Worm (Caenorhabditis elegans) whole organism, L3 larva: ENCODE data around the gene mrpl-36.

Experiments
- R02D3.7 ChIP-seq: fragments of 150-350 bp; optimal IDR thresholded peaks from 2 replicates; lab custom pipeline; 2014; ENCODE audit warnings: missing biosample characterization, missing genetic modification characterization
- ZK546.5 ChIP-seq: sonication (generic microtip); optimal IDR thresholded peaks from 2 replicates; lab custom pipeline; 2017; ENCODE audit warnings: missing biosample characterization, missing genetic modification characterization
- aly-2 ChIP-seq: fragments of 150-350 bp; optimal IDR thresholded peaks from 2 replicates; lab custom pipeline; 2014; ENCODE audit warnings: missing biosample characterization, missing genetic modification characterization
- ama-1 ChIP-seq: fragments of 150-350 bp; optimal IDR thresholded peaks from 2 replicates; lab custom pipeline; 2018
- ceh-16 ChIP-seq: sonication (generic microtip); optimal IDR thresholded peaks from 2 replicates; lab custom pipeline; 2017; ENCODE audit warnings: missing biosample characterization, missing genetic modification characterization
- ceh-28 ChIP-seq: fragments of 150-350 bp; optimal IDR thresholded peaks from 2 replicates; lab custom pipeline; 2014; ENCODE audit warnings: missing biosample characterization, missing genetic modification reagents, missing genetic modification characterization
- ceh-82 ChIP-seq: fragments of 150-350 bp; optimal IDR thresholded peaks from 2 replicates; lab custom pipeline; 2014; ENCODE audit warnings: missing biosample characterization, missing genetic modification characterization
- ceh-9 ChIP-seq: sonication (generic microtip); optimal IDR thresholded peaks from 2 replicates; lab custom pipeline; 2018; ENCODE audit warnings: missing biosample characterization, missing genetic modification characterization
- daf-12 ChIP-seq: fragments of 150-350 bp; optimal IDR thresholded peaks from 2 replicates; lab custom pipeline; 2014; ENCODE audit warnings: missing biosample characterization, missing genetic modification reagents, missing genetic modification characterization
- egl-27 ChIP-seq: sonication (generic microtip); optimal IDR thresholded peaks from 4 replicates; lab custom pipeline; 2017; ENCODE audit warnings: missing biosample characterization, missing genetic modification reagents, missing genetic modification characterization
- egl-5 ChIP-seq: fragments of 150-350 bp; optimal IDR thresholded peaks from 2 replicates; lab custom pipeline; 2017; ENCODE audit warnings: missing biosample characterization, missing genetic modification reagents, missing genetic modification characterization, inconsistent platforms
- elt-1 ChIP-seq: fragments of 150-350 bp; optimal IDR thresholded peaks from 2 replicates; lab custom pipeline; 2014; ENCODE audit warnings: missing biosample characterization, missing genetic modification characterization
- elt-2 ChIP-seq: sonication (generic microtip); optimal IDR thresholded peaks from 2 replicates; lab custom pipeline; 2016; ENCODE audit warnings: missing genetic modification reagents, mild to moderate bottlenecking, missing genetic modification characterization, missing compliant biosample characterization
- elt-3 ChIP-seq, 3 experiments: fragments of 150-350 bp in 1 of 3; sonication (generic microtip) in 2 of 3; optimal IDR thresholded peaks; 2 replicates in 2 of 3; 4 replicates in 1 of 3; lab custom pipeline; 2014 to 2017; ENCODE audit warnings: missing biosample characterization in 3 of 3, missing genetic modification characterization in 3 of 3
- eor-1 ChIP-seq, 2 experiments: fragments of 150-350 bp; optimal IDR thresholded peaks; 2 replicates each; lab custom pipeline; 2014 to 2018; ENCODE audit warnings: missing biosample characterization in 2 of 2, missing genetic modification characterization in 2 of 2
- fkh-10 ChIP-seq: sonication (generic microtip); optimal IDR thresholded peaks from 2 replicates; lab custom pipeline; 2017; ENCODE audit warnings: missing biosample characterization, missing genetic modification reagents, missing genetic modification characterization
- fkh-2 ChIP-seq: fragments of 150-350 bp; optimal IDR thresholded peaks from 2 replicates; lab custom pipeline; 2014; ENCODE audit warnings: missing biosample characterization, missing genetic modification reagents, missing genetic modification characterization
- fos-1 ChIP-seq: fragments of 150-350 bp; optimal IDR thresholded peaks from 2 replicates; lab custom pipeline; 2014; ENCODE audit warnings: missing biosample characterization, missing genetic modification characterization
- hmg-11 ChIP-seq: sonication (generic microtip); optimal IDR thresholded peaks from 2 replicates; lab custom pipeline; 2016; ENCODE audit warnings: missing genetic modification characterization, missing compliant biosample characterization
- jun-1 ChIP-seq: fragments of 150-350 bp; optimal IDR thresholded peaks from 2 replicates; lab custom pipeline; 2014; ENCODE audit warnings: missing biosample characterization, missing genetic modification reagents, missing genetic modification characterization
- lin-15B ChIP-seq: fragments of 150-350 bp; optimal IDR thresholded peaks from 2 replicates; lab custom pipeline; 2014; ENCODE audit warnings: missing biosample characterization, missing genetic modification characterization
- lin-39 ChIP-seq: fragments of 150-350 bp; optimal IDR thresholded peaks from 2 replicates; lab custom pipeline; 2018; ENCODE audit warnings: missing biosample characterization, missing genetic modification reagents, missing genetic modification characterization
- lsy-12 ChIP-seq: sonication (generic microtip); optimal IDR thresholded peaks from 2 replicates; lab custom pipeline; 2016; ENCODE audit warnings: mild to moderate bottlenecking, missing genetic modification characterization, missing compliant biosample characterization
- mdl-1 ChIP-seq: fragments of 150-350 bp; optimal IDR thresholded peaks from 2 replicates; lab custom pipeline; 2014; ENCODE audit warnings: missing biosample characterization, missing genetic modification characterization
- mml-1 ChIP-seq: fragments of 150-350 bp; sonication (generic microtip); optimal IDR thresholded peaks from 3 replicates; lab custom pipeline; 2014; ENCODE audit warnings: missing biosample characterization, missing genetic modification characterization
- nfya-1 ChIP-seq: sonication (generic microtip); optimal IDR thresholded peaks from 2 replicates; lab custom pipeline; 2017; ENCODE audit warnings: missing genetic modification characterization, mild to moderate bottlenecking, missing compliant biosample characterization, antibody characterized with exemption, moderate library complexity; ENCODE audit not compliant: insufficient read depth
- nhr-12 ChIP-seq: fragments of 150-350 bp; optimal IDR thresholded peaks from 2 replicates; lab custom pipeline; 2014; ENCODE audit warnings: missing biosample characterization, missing genetic modification characterization
- nhr-23 ChIP-seq: fragments of 150-350 bp; optimal IDR thresholded peaks from 2 replicates; lab custom pipeline; 2014; ENCODE audit warnings: missing biosample characterization, missing genetic modification reagents, missing genetic modification characterization
- nhr-237 ChIP-seq: fragments of 150-350 bp; optimal IDR thresholded peaks from 2 replicates; lab custom pipeline; 2014; ENCODE audit warnings: missing biosample characterization, missing genetic modification characterization
- nhr-25 ChIP-seq: sonication (generic microtip); optimal IDR thresholded peaks from 2 replicates; lab custom pipeline; 2017; ENCODE audit warnings: missing biosample characterization, missing genetic modification characterization
- nhr-28 ChIP-seq: fragments of 150-350 bp; optimal IDR thresholded peaks from 2 replicates; lab custom pipeline; 2014; ENCODE audit warnings: missing biosample characterization, missing genetic modification characterization
- nhr-43 ChIP-seq: sonication (generic microtip); optimal IDR thresholded peaks from 2 replicates; lab custom pipeline; 2016; ENCODE audit warnings: mild to moderate bottlenecking, missing genetic modification characterization, missing compliant biosample characterization; ENCODE audit not compliant: poor library complexity, severe bottlenecking
- nhr-67 ChIP-seq: fragments of 150-350 bp; optimal IDR thresholded peaks from 2 replicates; lab custom pipeline; 2014; ENCODE audit warnings: missing biosample characterization, missing genetic modification characterization
- nhr-76 ChIP-seq: fragments of 150-350 bp; sonication (generic microtip); optimal IDR thresholded peaks from 5 replicates; lab custom pipeline; 2014; ENCODE audit warnings: missing biosample characterization, missing genetic modification characterization
- nhr-77 ChIP-seq: fragments of 150-350 bp; optimal IDR thresholded peaks from 2 replicates; lab custom pipeline; 2014; ENCODE audit warnings: missing biosample characterization, missing genetic modification characterization
- pha-4 ChIP-seq: fragments of 150-350 bp; optimal IDR thresholded peaks from 2 replicates; lab custom pipeline; 2014; ENCODE audit warnings: missing biosample characterization, missing genetic modification reagents, missing genetic modification characterization
- pqm-1 ChIP-seq: fragments of 150-350 bp; optimal IDR thresholded peaks from 2 replicates; lab custom pipeline; 2017; ENCODE audit warnings: missing biosample characterization, missing genetic modification characterization, inconsistent platforms
- sea-2 ChIP-seq: fragments of 150-350 bp; sonication (generic microtip); optimal IDR thresholded peaks from 4 replicates; lab custom pipeline; 2014; ENCODE audit warnings: missing biosample characterization, missing genetic modification reagents, missing genetic modification characterization
- skn-1 ChIP-seq: fragments of 150-350 bp; optimal IDR thresholded peaks from 2 replicates; lab custom pipeline; 2014; ENCODE audit warnings: missing biosample characterization, missing genetic modification characterization
- snpc-4 ChIP-seq: fragments of 150-350 bp; optimal IDR thresholded peaks from 2 replicates; lab custom pipeline; 2014; ENCODE audit warnings: missing biosample characterization, missing genetic modification characterization
- tbx-2 ChIP-seq: sonication (generic microtip); optimal IDR thresholded peaks from 2 replicates; lab custom pipeline; 2016; ENCODE audit warnings: mild to moderate bottlenecking, missing genetic modification characterization, missing compliant biosample characterization
- unc-39 ChIP-seq: sonication (generic microtip); optimal IDR thresholded peaks from 4 replicates; lab custom pipeline; 2017; ENCODE audit warnings: missing biosample characterization, missing genetic modification characterization
- unc-62 ChIP-seq: fragments of 150-350 bp; sonication (generic microtip); optimal IDR thresholded peaks from 4 replicates; lab custom pipeline; 2014; ENCODE audit warnings: missing biosample characterization, missing genetic modification reagents, missing genetic modification characterization
- zag-1 ChIP-seq: fragments of 150-350 bp; optimal IDR thresholded peaks from 2 replicates; lab custom pipeline; 2014; ENCODE audit warnings: missing biosample characterization, missing genetic modification characterization
- ztf-11 ChIP-seq: fragments of 150-350 bp; optimal IDR thresholded peaks from 2 replicates; lab custom pipeline; 2014; ENCODE audit warnings: missing biosample characterization, missing genetic modification characterization
- ztf-4 ChIP-seq: fragments of 150-350 bp; optimal IDR thresholded peaks from 2 replicates; lab custom pipeline; 2014; ENCODE audit warnings: missing biosample characterization, missing genetic modification characterization

The mrpl-36 gene

ce11 chrIII:9867780-9868503 lies 20.0 kb upstream of the mrpl-36 start, which contains the start of gene dhhc-4:
TSS of gene dhhc-4 (minus strand) at chrIII:9867792.
- TF ChIP-seq nfya-1 (tag; lab: Kevin White, UChicago) (peak; percentile 68), ceh-28 (tag; lab: Kevin White, UChicago) (no peak), sea-2 (GFP tag; lab: Kevin White, UChicago) (no peak), nhr-12 (tag; lab: Kevin White, UChicago) (no peak), hmg-11 (tag; lab: Kevin White, UChicago) (no peak), pqm-1 (tag; lab: Kevin White, UChicago) (peak; percentile 20), fos-1 (tag; lab: Kevin White, UChicago) (peak; percentile 30), nhr-23 (tag; lab: Kevin White, UChicago) (no peak), nhr-237 (no peak), snpc-4 (tag; lab: Kevin White, UChicago) (no peak), lsy-12 (tag; lab: Kevin White, UChicago) (peak; percentile 52), ceh-82 (peak; percentile 47), R02D3.7 (tag; lab: Kevin White, UChicago) (peak; percentile 26), mml-1 (no peak), egl-27 (tag; lab: Kevin White, UChicago) (no peak), zag-1 (tag; lab: Kevin White, UChicago) (no peak), nhr-43 (tag; lab: Kevin White, UChicago) (peak; percentile 86), daf-12 (no peak), ZK546.5 (tag; lab: Kevin White, UChicago) (peak; percentile 33), elt-3 (tag; optimal IDR thresholded peaks at IDR 0.05; lab: Kevin White, UChicago) (no peak), ceh-9 (tag; lab: Kevin White, UChicago) (no peak), lin-39 (tag; lab: Kevin White, UChicago) (peak; percentile 42), fkh-10 (no peak), unc-62 (GFP tag; lab: Kevin White, UChicago) (no peak), ztf-11 (tag; lab: Kevin White, UChicago) (no peak), tbx-2 (tag; lab: Kevin White, UChicago) (peak; percentile 28), eor-1 (tag; optimal IDR thresholded peaks at IDR 0.05; lab: Kevin White, UChicago) (no peak), nhr-25 (tag; lab: Kevin White, UChicago) (no peak), egl-5 (tag; lab: Kevin White, UChicago) (peak; percentile 50), ceh-16 (tag; lab: Kevin White, UChicago) (no peak), mdl-1 (tag; lab: Kevin White, UChicago) (no peak), nhr-76 (tag; lab: Kevin White, UChicago) (no peak), elt-1 (tag; lab: Kevin White, UChicago) (peak; percentile 26), ama-1 (lab: Kevin White, UChicago) (peak; percentile 6), fkh-2 (no peak), elt-2 (tag; lab: Kevin White, UChicago) (peak; percentile 39), pha-4 (peak; percentile 11), unc-39 (tag; lab: Kevin White, UChicago) (no peak), lin-15B (tag; lab: Kevin White, UChicago) (peak; percentile 52), nhr-28 (no peak), skn-1 (tag; lab: Kevin White, UChicago) (no peak), aly-2 (tag; lab: Kevin White, UChicago) (no peak), nhr-67 (no peak), nhr-77 (no peak), jun-1 (tag; lab: Kevin White, UChicago) (peak; percentile 14), ztf-4 (tag; lab: Kevin White, UChicago) (no peak)
